Fruit fly (Drosophila melanogaster) whole organism, embryonic: ENCODE results near the gene Naa20A.

Source experiments
- B-H1 ChIP-seq: fragments of 200-800 bp; sonication (Bioruptor generic); IDR thresholded peaks from 3 replicates; pipeline ENCODE4 v1.3.6; 2022; ENCODE audit warnings: missing biosample characterization, missing genetic modification characterization
- BEAF-32 ChIP-seq: fragments of 200-800 bp; sonication (Bioruptor generic); optimal IDR thresholded peaks from 3 replicates; lab custom pipeline; 2017; ENCODE audit warnings: missing biosample characterization, missing genetic modification characterization, mild to moderate bottlenecking, moderate library complexity, missing genetic modification reagents
- CG11456 ChIP-seq: fragments of 200-800 bp; sonication (Bioruptor generic); IDR thresholded peaks from 3 replicates; pipeline ENCODE4 v1.3.6; 2022; ENCODE audit warnings: missing biosample characterization, missing genetic modification characterization
- CG12391 ChIP-seq: fragments of 200-800 bp; sonication (Bioruptor generic); optimal IDR thresholded peaks from 3 replicates; lab custom pipeline; 2018; ENCODE audit warnings: missing biosample characterization, mild to moderate bottlenecking, missing genetic modification characterization, moderate library complexity
- CG15696 ChIP-seq: fragments of 200-800 bp; sonication (Bioruptor generic); optimal IDR thresholded peaks from 2 replicates; lab custom pipeline; 2019; ENCODE audit warnings: missing biosample characterization, mild to moderate bottlenecking, missing genetic modification characterization, moderate library complexity
- CG16815 ChIP-seq: fragments of 200-800 bp; sonication (Bioruptor generic); optimal IDR thresholded peaks from 3 replicates; lab custom pipeline; 2017; ENCODE audit warnings: missing biosample characterization, mild to moderate bottlenecking, missing genetic modification characterization
- CG17361 ChIP-seq: fragments of 200-800 bp; sonication (Bioruptor generic); IDR thresholded peaks from 3 replicates; pipeline ENCODE4 v1.3.6; 2022; ENCODE audit warnings: missing biosample characterization, missing genetic modification characterization
- CG18011 ChIP-seq: fragments of 200-800 bp; sonication (Bioruptor generic); optimal IDR thresholded peaks from 2 replicates; lab custom pipeline; 2017; ENCODE audit warnings: missing biosample characterization, missing genetic modification characterization, mild to moderate bottlenecking, moderate library complexity, missing genotype
- CG30403 ChIP-seq: fragments of 200-800 bp; sonication (Bioruptor generic); optimal IDR thresholded peaks from 3 replicates; lab custom pipeline; 2016; ENCODE audit warnings: missing biosample characterization, missing genetic modification characterization
- CG4854 ChIP-seq: fragments of 200-800 bp; sonication (Bioruptor generic); optimal IDR thresholded peaks from 2 replicates; lab custom pipeline; 2016; ENCODE audit warnings: missing biosample characterization, missing genetic modification characterization, inconsistent platforms
- CG5245 ChIP-seq: fragments of 200-800 bp; sonication (Bioruptor generic); optimal IDR thresholded peaks from 3 replicates; lab custom pipeline; 2016; ENCODE audit warnings: missing biosample characterization, missing genetic modification characterization
- CG6854 ChIP-seq: fragments of 200-800 bp; sonication (Bioruptor generic); optimal IDR thresholded peaks from 3 replicates; lab custom pipeline; 2017; ENCODE audit warnings: missing biosample characterization, mild to moderate bottlenecking, missing genetic modification characterization
- CG7372 ChIP-seq: fragments of 200-800 bp; sonication (Bioruptor generic); IDR thresholded peaks from 2 replicates; pipeline ENCODE4 v1.3.6; 2022; ENCODE audit warnings: missing biosample characterization, missing genetic modification characterization
- CG7839 ChIP-seq: fragments of 200-800 bp; sonication (Bioruptor generic); optimal IDR thresholded peaks from 3 replicates; lab custom pipeline; 2018; ENCODE audit warnings: missing biosample characterization, mild to moderate bottlenecking, missing genetic modification characterization, moderate library complexity
- CG8924 ChIP-seq: fragments of 200-800 bp; optimal IDR thresholded peaks from 3 replicates; lab custom pipeline; 2019; ENCODE audit warnings: missing biosample characterization, mild to moderate bottlenecking, missing genetic modification characterization, moderate library complexity
- CG9215 ChIP-seq: fragments of 200-800 bp; sonication (Bioruptor generic); IDR thresholded peaks from 2 replicates; pipeline ENCODE4 v1.3.6; 2022; ENCODE audit warnings: missing biosample characterization, missing genetic modification characterization
- CG9609 ChIP-seq: fragments of 200-800 bp; sonication (Bioruptor generic); optimal IDR thresholded peaks from 3 replicates; lab custom pipeline; 2016; ENCODE audit warnings: missing biosample characterization, missing genetic modification characterization
- CG9932 ChIP-seq: fragments of 200-800 bp; sonication (Bioruptor generic); IDR thresholded peaks from 2 replicates; pipeline ENCODE4 v1.3.6; 2022; ENCODE audit warnings: missing biosample characterization, missing genetic modification characterization
- CHES-1-like ChIP-seq: fragments of 200-800 bp; sonication (Bioruptor generic); optimal IDR thresholded peaks from 2 replicates; lab custom pipeline; 2016; ENCODE audit warnings: missing biosample characterization, missing genetic modification characterization
- CTCF ChIP-seq: fragments of 200-800 bp; sonication (Bioruptor generic); optimal IDR thresholded peaks from 2 replicates; lab custom pipeline; 2017; ENCODE audit warnings: missing biosample characterization, mild to moderate bottlenecking, missing genetic modification characterization, moderate library complexity
- Dfd ChIP-seq, 2 experiments: fragments of >200 bp; optimal IDR thresholded peaks; 2 replicates each; lab custom pipeline; 2017; ENCODE audit warnings: missing biosample characterization in 2 of 2, missing genetic modification characterization in 2 of 2
- Ets97D ChIP-seq: fragments of 200-800 bp; sonication (Bioruptor generic); optimal IDR thresholded peaks from 3 replicates; lab custom pipeline; 2016; ENCODE audit warnings: missing biosample characterization, missing genetic modification characterization
- Pdp1 ChIP-seq, 2 experiments: fragments of 200-800 bp; sonication (Bioruptor generic); optimal IDR thresholded peaks; 3 replicates each; lab custom pipeline; 2016; ENCODE audit warnings: missing biosample characterization in 2 of 2, missing genetic modification characterization in 2 of 2, mild to moderate bottlenecking in 1 of 2, moderate library complexity in 1 of 2
- TFAM ChIP-seq: fragments of 200-800 bp; sonication (Bioruptor generic); optimal IDR thresholded peaks from 2 replicates; lab custom pipeline; 2017; ENCODE audit warnings: missing biosample characterization, missing genetic modification characterization, inconsistent platforms
- amos ChIP-seq: fragments of 200-800 bp; sonication (Bioruptor generic); IDR thresholded peaks from 2 replicates; pipeline ENCODE4 v1.3.6; 2022; ENCODE audit warnings: missing biosample characterization, missing genetic modification characterization; ENCODE audit not compliant: partially characterized antibody
- ase ChIP-seq: fragments of 200-800 bp; sonication (Bioruptor generic); IDR thresholded peaks from 3 replicates; pipeline ENCODE4 v1.3.6; 2022; ENCODE audit warnings: missing biosample characterization, missing genetic modification characterization
- ash1 ChIP-seq: fragments of 200-800 bp; sonication (Bioruptor generic); optimal IDR thresholded peaks from 2 replicates; lab custom pipeline; 2018; ENCODE audit warnings: missing biosample characterization, mild to moderate bottlenecking, missing genetic modification characterization
- br ChIP-seq: fragments of >200 bp; optimal IDR thresholded peaks from 2 replicates; lab custom pipeline; 2017
- crol ChIP-seq: fragments of 200-800 bp; sonication (Bioruptor generic); IDR thresholded peaks from 2 replicates; pipeline ENCODE4 v1.3.6; 2022; ENCODE audit warnings: missing biosample characterization, missing genetic modification characterization
- da ChIP-seq: fragments of 200-800 bp; sonication (Bioruptor generic); optimal IDR thresholded peaks from 2 replicates; lab custom pipeline; 2016; ENCODE audit warnings: missing biosample characterization, missing genetic modification characterization
- dati ChIP-seq: fragments of 200-800 bp; sonication (Bioruptor generic); IDR thresholded peaks from 2 replicates; pipeline ENCODE4 v1.3.6; 2022; ENCODE audit warnings: missing biosample characterization, missing genetic modification characterization
- dm ChIP-seq: fragments of 200-800 bp; sonication (Bioruptor generic); optimal IDR thresholded peaks from 3 replicates; lab custom pipeline; 2016; ENCODE audit warnings: missing biosample characterization, missing genetic modification characterization
- esg ChIP-seq: fragments of 200-800 bp; sonication (Bioruptor generic); conservative IDR thresholded peaks from 2 replicates; pipeline ENCODE4 v1.3.6; 2022; ENCODE audit warnings: missing biosample characterization, missing genetic modification characterization
- eve ChIP-seq, 2 experiments: fragments of >200 bp; optimal IDR thresholded peaks; 2 replicates each; lab custom pipeline; 2017; ENCODE audit warnings: missing biosample characterization in 2 of 2, missing genetic modification characterization in 2 of 2
- ewg ChIP-seq: fragments of 200-800 bp; sonication (Bioruptor generic); optimal IDR thresholded peaks from 3 replicates; lab custom pipeline; 2017; ENCODE audit warnings: mild to moderate bottlenecking, missing biosample characterization, missing genetic modification reagents, missing genetic modification characterization
- hbn ChIP-seq: fragments of 200-800 bp; sonication (Bioruptor generic); IDR thresholded peaks from 2 replicates; pipeline ENCODE4 v1.3.6; 2022; ENCODE audit warnings: missing biosample characterization, missing genetic modification characterization; ENCODE audit not compliant: partially characterized antibody
- her ChIP-seq: fragments of 200-800 bp; sonication (Bioruptor generic); optimal IDR thresholded peaks from 2 replicates; lab custom pipeline; 2016; ENCODE audit warnings: missing biosample characterization, missing genetic modification characterization
- lmd ChIP-seq: fragments of 200-800 bp; sonication (Bioruptor generic); IDR thresholded peaks from 2 replicates; pipeline ENCODE4 v1.3.6; 2022; ENCODE audit warnings: missing biosample characterization, missing genetic modification characterization
- mld ChIP-seq: fragments of 200-800 bp; sonication (Bioruptor generic); IDR thresholded peaks from 3 replicates; pipeline ENCODE4 v1.3.6; 2022; ENCODE audit warnings: missing biosample characterization, missing genetic modification characterization; ENCODE audit not compliant: partially characterized antibody
- nau ChIP-seq: fragments of 200-800 bp; sonication (Bioruptor generic); optimal IDR thresholded peaks from 3 replicates; lab custom pipeline; 2017; ENCODE audit warnings: missing biosample characterization, mild to moderate bottlenecking, missing genetic modification characterization, missing genetic modification reagents
- nerfin-2 ChIP-seq: fragments of 200-800 bp; sonication (Bioruptor generic); IDR thresholded peaks from 2 replicates; pipeline ENCODE4 v1.3.6; 2022; ENCODE audit warnings: missing biosample characterization, missing genetic modification characterization; ENCODE audit not compliant: partially characterized antibody
- org-1 ChIP-seq: fragments of 200-800 bp; sonication (Bioruptor generic); optimal IDR thresholded peaks from 2 replicates; lab custom pipeline; 2017; ENCODE audit warnings: missing biosample characterization, missing genetic modification characterization
- peb ChIP-seq: fragments of 200-800 bp; sonication (Bioruptor generic); IDR thresholded peaks from 2 replicates; pipeline ENCODE4 v1.3.6; 2022; ENCODE audit warnings: missing biosample characterization, missing genetic modification characterization
- pho ChIP-seq: fragments of 200-800 bp; sonication (Bioruptor generic); optimal IDR thresholded peaks from 2 replicates; lab custom pipeline; 2016; ENCODE audit warnings: missing biosample characterization, missing genetic modification characterization
- phol ChIP-seq: fragments of 200-800 bp; sonication (Bioruptor generic); optimal IDR thresholded peaks from 3 replicates; lab custom pipeline; 2018; ENCODE audit warnings: missing biosample characterization, mild to moderate bottlenecking, missing genetic modification characterization, moderate library complexity
- schlank ChIP-seq: fragments of 200-800 bp; sonication (Bioruptor generic); optimal IDR thresholded peaks from 2 replicates; lab custom pipeline; 2018; ENCODE audit warnings: missing biosample characterization, mild to moderate bottlenecking, missing genetic modification characterization
- sisA ChIP-seq: fragments of 200-800 bp; sonication (Bioruptor generic); IDR thresholded peaks from 2 replicates; pipeline ENCODE4 v1.3.6; 2022; ENCODE audit warnings: missing biosample characterization, missing genetic modification characterization
- ssp ChIP-seq: fragments of 200-800 bp; sonication (Bioruptor generic); IDR thresholded peaks from 2 replicates; pipeline ENCODE4 v1.3.6; 2022; ENCODE audit warnings: missing biosample characterization, missing genetic modification characterization
- tup ChIP-seq: fragments of 200-800 bp; sonication (Bioruptor generic); optimal IDR thresholded peaks from 2 replicates; lab custom pipeline; 2016; ENCODE audit warnings: missing biosample characterization, mild to moderate bottlenecking, missing genetic modification characterization, moderate library complexity
- vfl ChIP-seq: fragments of 200-800 bp; sonication (Bioruptor generic); optimal IDR thresholded peaks from 2 replicates; lab custom pipeline; 2016; ENCODE audit warnings: missing biosample characterization, missing genetic modification characterization
- vvl ChIP-seq: fragments of 200-800 bp; sonication (Bioruptor generic); IDR thresholded peaks from 2 replicates; pipeline ENCODE4 v1.3.6; 2022; ENCODE audit warnings: missing biosample characterization, missing genetic modification characterization

The Naa20A gene

DNA sequence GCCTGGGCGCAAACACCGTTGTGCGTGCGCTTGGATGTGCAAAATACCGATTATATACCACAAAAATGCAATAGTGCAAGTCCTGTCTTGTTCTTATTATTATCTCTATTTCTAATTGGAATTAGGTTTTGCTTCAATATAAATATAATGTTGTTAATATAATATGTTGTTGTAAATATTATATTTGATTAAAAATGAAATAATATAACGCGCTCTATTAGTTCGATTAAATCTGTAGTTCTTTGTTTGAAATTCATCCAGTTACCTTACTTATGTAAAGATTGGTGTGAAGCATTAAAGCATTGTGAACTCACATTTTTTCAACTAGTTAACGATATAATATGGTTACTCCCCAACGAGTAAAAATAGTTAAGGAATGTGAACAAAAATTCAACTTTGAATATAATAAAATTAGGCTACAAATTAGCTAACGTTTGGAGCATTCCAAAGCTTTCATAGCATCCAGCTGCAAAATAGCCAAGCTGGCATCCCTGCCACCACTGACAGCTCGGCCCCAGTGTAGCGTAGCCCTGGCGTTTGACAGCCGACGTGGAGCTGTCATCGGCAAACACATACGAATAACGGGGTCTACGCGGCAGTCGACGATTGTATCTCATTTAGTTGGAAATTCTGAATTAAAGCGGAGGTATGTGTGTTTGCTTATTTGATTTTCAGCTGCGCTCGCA is 20.1 kb upstream of the Naa20A start, which contains the start of the genes CG12237 and Sec61gamma (continued):
- no peak for TF ChIP-seq mld (GFP tag; lab: Robert Waterston, UW)
- peak; percentile 24 for TF ChIP-seq CG9609
- TF ChIP-seq da, result no peak
- no peak for TF ChIP-seq her (GFP tag; lab: Kevin White, UChicago)
- no peak for TF ChIP-seq eve (GFP tag; optimal IDR thresholded peaks at IDR 0.05; lab: Kevin White, UChicago)
- no peak for TF ChIP-seq hbn (GFP tag; lab: Robert Waterston, UW)
- TF ChIP-seq CG11456, result peak; percentile 62; the same call in 1 of the 3 replicates
- TF ChIP-seq esg, result no peak
- peak; percentile 96 for TF ChIP-seq CG18011
- TF ChIP-seq peb (GFP tag; lab: Robert Waterston, UW), result no peak
- no peak for TF ChIP-seq nerfin-2 (GFP tag; lab: Robert Waterston, UW)
- peak; percentile 48; the same call in 2 of the 3 replicates for TF ChIP-seq CG17361
- TF ChIP-seq B-H1 (GFP tag; lab: Robert Waterston, UW), result no peak
- peak; percentile 10 for TF ChIP-seq pho (GFP tag; lab: Kevin White, UChicago)
- no peak for TF ChIP-seq CG7372 (GFP tag; lab: Robert Waterston, UW)
- no peak for TF ChIP-seq dati
- no peak for TF ChIP-seq TFAM (GFP tag; lab: Kevin White, UChicago)
- no peak for TF ChIP-seq org-1
- TF ChIP-seq sisA, result 0 out of 2 replicates have a peak, but pooled peaks have one; percentile 12
- TF ChIP-seq crol (GFP tag; lab: Robert Waterston, UW), result no peak
- no peak for TF ChIP-seq ase (GFP tag; lab: Robert Waterston, UW)
- TF ChIP-seq ssp, result peak; percentile 30
- TF ChIP-seq schlank (tag; lab: Kevin White, UChicago), result no peak
- TF ChIP-seq amos (GFP tag; lab: Robert Waterston, UW), result peak; percentile 50; the same call in 1 of the 2 replicates
- peak; percentile 43 for TF ChIP-seq CHES-1-like (GFP tag; lab: Kevin White, UChicago)
- peak; percentile 44 for TF ChIP-seq BEAF-32 (GFP tag; lab: Kevin White, UChicago)
- TF ChIP-seq phol (tag; lab: Kevin White, UChicago), result peak; percentile 33
- no peak for TF ChIP-seq CG15696
- peak; percentile 53; the same call in 1 of the 2 replicates for TF ChIP-seq CG9932 (GFP tag; lab: Robert Waterston, UW)
- TF ChIP-seq tup (GFP tag; lab: Kevin White, UChicago), result no peak
- peak; percentile 45 for TF ChIP-seq CG12391 (tag; lab: Kevin White, UChicago)
- no peak for TF ChIP-seq ash1 (GFP tag; lab: Kevin White, UChicago)
- peak; percentile 29 for TF ChIP-seq CG9215 (GFP tag; lab: Robert Waterston, UW)
- TF ChIP-seq CG30403, result no peak
- peak in 1 of 2 experiments; percentile 38 for TF ChIP-seq Pdp1 (GFP tag; optimal IDR thresholded peaks at IDR 0.05; lab: Kevin White, UChicago)
- peak; percentile 93 for TF ChIP-seq Ets97D
- TF ChIP-seq CG5245, result no peak
- no peak for TF ChIP-seq CG4854
- no peak for TF ChIP-seq Dfd (GFP tag; optimal IDR thresholded peaks at IDR 0.05; lab: Kevin White, UChicago)
- TF ChIP-seq vfl, result no peak
- TF ChIP-seq dm (GFP tag; lab: Kevin White, UChicago), result peak; percentile 53
- TF ChIP-seq CTCF, result no peak
- no peak for TF ChIP-seq CG6854 (GFP tag; lab: Kevin White, UChicago)
- no peak for TF ChIP-seq br (lab: Kevin White, UChicago)
- TF ChIP-seq ewg, result peak; percentile 11
- TF ChIP-seq lmd (GFP tag; lab: Robert Waterston, UW), result no peak; the same call in 1 of the 2 replicates
- TF ChIP-seq CG16815 (GFP tag; lab: Kevin White, UChicago), result no peak
- TF ChIP-seq vvl (GFP tag; lab: Robert Waterston, UW), result peak; percentile 57; the same call in 1 of the 2 replicates
- TF ChIP-seq CG8924 (tag; lab: Kevin White, UChicago), result no peak
- TF ChIP-seq CG7839 (tag; lab: Kevin White, UChicago), result no peak
- TF ChIP-seq nau (GFP tag; lab: Kevin White, UChicago), result no peak
